Fruit fly (Drosophila melanogaster): Measurements from ENCODE around the gene CG12093.

DNA sequence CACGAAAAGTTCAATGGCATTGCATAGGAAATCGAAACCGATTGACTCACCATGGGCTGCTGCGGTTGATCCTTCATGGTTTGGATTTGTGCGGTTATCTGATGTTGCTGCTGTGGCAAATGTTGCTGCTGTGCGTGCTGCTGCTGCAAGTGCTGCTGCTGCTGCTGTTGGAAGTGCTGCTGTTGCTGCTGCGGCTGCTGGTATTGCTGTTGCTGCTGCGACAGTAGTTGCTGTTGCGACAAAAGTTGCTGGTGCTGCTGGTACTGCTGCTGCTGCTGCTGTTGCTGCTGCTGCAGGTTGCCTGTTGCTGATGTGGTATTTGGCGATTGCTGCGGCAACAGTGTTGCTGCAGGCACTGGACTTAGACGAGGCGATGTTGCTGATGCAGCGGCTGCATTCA lies 22.4 kb upstream of the CG12093 start:
- TF ChIP-seq CG8478 (optimal IDR thresholded peaks at IDR 0.05) = no peak
- no peak for TF ChIP-seq CTCF (optimal IDR thresholded peaks at IDR 0.05)

Data from S2 (cell line).